Worm (Caenorhabditis elegans): ENCODE results near the gene srv-8.

The srv-8 gene

DNA sequence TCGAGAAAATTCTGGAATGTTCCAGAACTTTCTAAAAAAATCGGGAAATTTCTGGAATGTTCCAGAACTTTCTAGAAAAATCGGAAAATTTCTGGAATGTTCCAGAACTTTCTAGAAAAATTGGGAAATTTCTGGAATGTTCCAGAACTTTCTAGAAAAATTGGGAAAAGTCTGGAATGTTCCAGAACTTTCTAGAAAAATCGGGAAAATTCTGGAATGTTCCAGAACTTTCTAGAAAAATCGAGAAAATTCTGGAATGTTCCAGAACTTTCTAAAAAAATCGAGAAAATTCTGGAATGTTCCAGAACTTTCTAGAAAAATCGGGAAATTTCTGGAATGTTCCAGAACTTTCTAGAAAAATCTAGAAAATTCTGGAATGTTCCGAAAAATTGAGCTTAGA lies 19.8 kb upstream of the srv-8 start:
- TF ChIP-seq lin-38 (GFP tag; IDR thresholded peaks at IDR 0.05) = peak; percentile 34; the same call in 1 of the 2 replicates

DNA sequence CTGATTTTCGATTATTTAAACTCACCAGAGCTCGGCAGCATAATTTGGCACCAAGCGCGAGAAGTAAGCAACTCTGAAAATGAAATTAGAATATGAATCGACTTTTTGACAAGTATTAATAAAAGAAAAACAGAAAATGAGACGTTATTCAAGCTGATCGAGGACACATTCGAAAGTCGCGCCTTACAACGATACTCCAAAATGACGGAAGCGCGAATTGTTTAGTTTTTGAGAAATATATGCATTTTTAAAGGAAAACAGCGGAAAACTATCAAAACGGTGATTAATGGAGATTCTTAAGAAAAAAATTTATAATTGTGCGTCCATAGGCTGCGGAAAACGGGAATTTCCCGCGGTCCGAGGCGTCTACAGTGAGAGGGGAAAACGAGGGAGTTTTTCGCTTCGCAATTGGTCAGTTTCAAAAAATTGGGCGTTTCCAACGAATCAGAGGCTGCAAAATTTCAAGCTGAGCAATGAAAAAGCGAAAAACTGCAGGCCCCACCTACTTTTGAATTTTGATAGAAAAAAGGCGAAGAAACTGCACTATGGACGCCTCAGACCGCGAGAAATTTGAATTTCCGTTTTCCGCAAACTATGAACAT lies 17.0 kb upstream of the srv-8 start, which contains the start of gene mes-4:
Gene mes-4 (minus strand): TSS at position 73 of the 602 bp plus-strand sequence.
- TF ChIP-seq mes-2 (tag; optimal IDR thresholded peaks at IDR 0.05; ENCODE audit: poor library complexity, severe bottlenecking) (no peak), T20F7.1 (GFP tag; optimal IDR thresholded peaks at IDR 0.05) (peak; percentile 87), unc-62 (GFP tag; optimal IDR thresholded peaks at IDR 0.05 in 1 of 2) (peak in 1 of 2 experiments; percentile 78), unc-62 (tag; optimal IDR thresholded peaks at IDR 0.05) (no peak), dpl-1 (GFP tag; optimal IDR thresholded peaks at IDR 0.05) (peak; percentile 53), Y5F2A.4 (GFP tag; optimal IDR thresholded peaks at IDR 0.05) (no peak), hlh-11 (tag; optimal IDR thresholded peaks at IDR 0.05) (no peak), snpc-1.2 (GFP tag; IDR thresholded peaks at IDR 0.05) (no peak)

DNA sequence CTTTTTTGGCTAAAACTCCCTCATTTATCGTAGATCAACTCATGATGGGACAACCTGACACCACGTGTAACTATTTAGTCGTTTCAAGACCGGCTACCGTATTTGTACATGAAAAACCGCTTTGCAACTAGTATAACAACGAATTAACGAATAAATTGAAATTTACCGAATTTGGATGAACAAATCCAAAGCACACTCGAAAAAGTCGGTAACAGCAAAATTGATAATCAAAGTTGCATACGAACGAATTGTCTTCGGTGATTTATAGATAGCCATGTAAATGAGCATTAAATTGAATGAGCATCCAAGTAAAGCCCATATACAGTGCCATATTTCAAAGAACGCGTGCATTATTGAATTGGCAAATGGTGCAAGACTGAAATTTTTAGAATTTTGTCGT lies 11.8 kb upstream of the srv-8 start, which contains the start of gene srd-17:
Gene srd-17 (minus strand): TSS at position 351 of the 400 bp plus-strand sequence.
- no peak for TF ChIP-seq F49E8.2 (tag; optimal IDR thresholded peaks at IDR 0.05; ENCODE audit: borderline replicate concordance)
- no peak for TF ChIP-seq ztf-7 (tag; optimal IDR thresholded peaks at IDR 0.05)
- TF ChIP-seq sdz-12 (GFP tag; optimal IDR thresholded peaks at IDR 0.05) = no peak
- TF ChIP-seq aha-1 (tag) = peak; percentile 97

DNA sequence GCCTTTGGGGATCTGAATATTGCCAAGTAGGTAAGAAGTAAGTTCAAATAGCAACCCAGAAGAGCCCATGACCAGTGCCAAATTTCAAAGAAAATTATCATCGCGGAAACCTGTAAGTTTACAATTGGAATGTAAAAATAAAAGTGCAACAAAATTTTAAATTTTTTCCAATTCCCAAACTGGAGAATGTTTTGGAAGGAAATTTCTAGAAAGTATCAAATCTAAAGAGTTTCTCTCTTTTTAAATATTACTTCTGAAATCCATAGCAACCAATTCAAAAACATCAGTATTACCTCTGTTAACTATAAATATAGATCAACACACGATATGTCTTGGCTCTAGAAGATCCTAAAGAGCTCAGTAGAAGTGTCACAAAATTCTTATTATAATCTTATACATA lies 8.1 kb upstream of the srv-8 start, which contains the start of gene srd-19:
Gene srd-19 (minus strand): TSS at position 101 of the 400 bp plus-strand sequence.
- no peak for TF ChIP-seq snpc-1.2 (GFP tag; IDR thresholded peaks at IDR 0.05)
- TF ChIP-seq duxl-1 (tag; optimal IDR thresholded peaks at IDR 0.05; ENCODE audit: poor library complexity) = no peak
- no peak for TF ChIP-seq T26A8.4 (GFP tag; IDR thresholded peaks at IDR 0.05)
- no peak for TF ChIP-seq ceh-44 (GFP tag; IDR thresholded peaks at IDR 0.05)
- TF ChIP-seq lin-13 (GFP tag; optimal IDR thresholded peaks at IDR 0.05) = no peak
- no peak for TF ChIP-seq ceh-82 (tag; optimal IDR thresholded peaks at IDR 0.05)
- TF ChIP-seq unc-39 (tag; optimal IDR thresholded peaks at IDR 0.05) = no peak
- TF ChIP-seq vab-7 (GFP tag; IDR thresholded peaks at IDR 0.05) = no peak
- TF ChIP-seq cey-2 (tag; optimal IDR thresholded peaks at IDR 0.05; ENCODE audit: borderline replicate concordance, insufficient read depth) = no peak
- TF ChIP-seq mxl-2 (GFP tag; conservative IDR thresholded peaks at IDR 0.05) = no peak
- TF ChIP-seq ama-1 (optimal IDR thresholded peaks at IDR 0.05) = no peak
- no peak for TF ChIP-seq ces-1 (GFP tag; optimal IDR thresholded peaks at IDR 0.05)
- no peak for TF ChIP-seq skn-1 (tag; optimal IDR thresholded peaks at IDR 0.05)
- TF ChIP-seq F44E2.7 (GFP tag; IDR thresholded peaks at IDR 0.05) = no peak

DNA sequence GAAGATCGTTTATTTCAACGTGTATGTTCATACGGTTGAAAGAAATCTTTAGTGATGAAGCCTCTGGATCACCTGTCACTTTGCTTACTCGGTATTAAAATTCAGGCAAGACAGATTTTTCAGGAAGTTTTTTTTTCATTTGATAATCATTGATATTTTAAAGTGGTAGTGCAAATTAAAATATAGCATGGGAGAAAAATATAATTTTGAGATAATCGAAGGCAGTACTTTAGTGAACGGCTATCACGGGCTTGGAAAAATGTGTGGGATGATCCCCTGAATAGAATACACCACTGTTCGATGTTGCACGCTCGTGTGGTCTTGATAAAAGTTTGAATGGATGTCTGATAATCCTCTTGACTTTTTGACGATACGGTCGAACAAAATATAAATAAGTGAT lies 6.8 kb upstream of the srv-8 start:
- no peak for TF ChIP-seq lin-15B (tag; optimal IDR thresholded peaks at IDR 0.05)
- no peak for TF ChIP-seq mdl-1 (tag; optimal IDR thresholded peaks at IDR 0.05)
- TF ChIP-seq unc-62 (GFP tag; optimal IDR thresholded peaks at IDR 0.05 in 1 of 2) = peak in 1 of 2 experiments; percentile 96
- TF ChIP-seq unc-62 (tag; optimal IDR thresholded peaks at IDR 0.05) = no peak
- TF ChIP-seq mep-1 (tag; optimal IDR thresholded peaks at IDR 0.05) = no peak
- no peak for TF ChIP-seq ZK337.2 (GFP tag; IDR thresholded peaks at IDR 0.05)

DNA sequence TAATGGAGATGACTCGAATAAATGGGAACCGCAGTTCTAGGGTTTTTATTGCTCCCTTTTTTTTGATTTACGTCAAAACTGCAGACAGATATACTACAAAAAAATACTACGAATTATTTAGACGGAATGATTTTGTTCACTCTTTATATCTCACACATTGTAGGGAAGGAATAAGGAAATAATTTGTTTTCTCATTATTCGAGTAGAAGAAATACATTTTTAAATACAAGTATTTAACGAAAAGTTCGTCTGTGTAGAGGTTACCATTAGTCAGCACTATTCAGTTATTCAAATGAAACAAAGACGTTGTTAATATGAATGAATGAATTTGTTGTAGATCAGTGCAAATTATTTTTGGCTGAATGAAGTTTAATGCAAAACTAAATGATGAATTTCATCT lies 6.2 kb upstream of the srv-8 start, which contains the start of gene srd-18:
Gene srd-18 (minus strand): TSS at position 101 of the 400 bp plus-strand sequence.
- TF ChIP-seq nhr-10 (tag; optimal IDR thresholded peaks at IDR 0.05) = no peak
- no peak for TF ChIP-seq nhr-102 (tag; optimal IDR thresholded peaks at IDR 0.05)
